Fruit fly (Drosophila melanogaster) whole organism, embryonic: ENCODE measurements around the gene CG5021.

ENCODE experiments used
- Atf3 ChIP-seq: fragments of 200-800 bp; sonication (Bioruptor generic); optimal IDR thresholded peaks from 3 replicates; lab custom pipeline; 2016; ENCODE audit warnings: missing biosample characterization, missing genetic modification characterization
- CG10209 ChIP-seq: fragments of 200-800 bp; sonication (Bioruptor generic); optimal IDR thresholded peaks from 3 replicates; lab custom pipeline; 2017; ENCODE audit warnings: missing biosample characterization, mild to moderate bottlenecking, missing genetic modification characterization, missing genetic modification reagents
- CG12236 ChIP-seq: fragments of 200-800 bp; sonication (Bioruptor generic); optimal IDR thresholded peaks from 2 replicates; lab custom pipeline; 2016; ENCODE audit warnings: missing biosample characterization, missing genetic modification characterization
- CG13287 ChIP-seq: fragments of 200-800 bp; sonication (Bioruptor generic); IDR thresholded peaks from 2 replicates; pipeline ENCODE4 v1.3.6; 2022; ENCODE audit warnings: missing biosample characterization, missing genetic modification characterization; ENCODE audit not compliant: partially characterized antibody
- CG17385 ChIP-seq: fragments of 200-800 bp; sonication (Bioruptor generic); optimal IDR thresholded peaks from 3 replicates; lab custom pipeline; 2018; ENCODE audit warnings: missing biosample characterization, mild to moderate bottlenecking, missing genetic modification characterization
- CG18011 ChIP-seq: fragments of 200-800 bp; sonication (Bioruptor generic); optimal IDR thresholded peaks from 2 replicates; lab custom pipeline; 2017; ENCODE audit warnings: missing biosample characterization, missing genetic modification characterization, mild to moderate bottlenecking, moderate library complexity, missing genotype
- CG2199 ChIP-seq: fragments of 200-800 bp; sonication (Bioruptor generic); IDR thresholded peaks from 3 replicates; pipeline ENCODE4 v1.3.6; 2022; ENCODE audit warnings: missing biosample characterization, missing genetic modification characterization
- CG34376 ChIP-seq: fragments of 200-800 bp; sonication (Bioruptor generic); optimal IDR thresholded peaks from 2 replicates; lab custom pipeline; 2018; ENCODE audit warnings: missing biosample characterization, mild to moderate bottlenecking, missing genetic modification characterization
- CG3726 ChIP-seq: fragments of 200-800 bp; sonication (Bioruptor generic); IDR thresholded peaks from 3 replicates; pipeline ENCODE4, ENCODE4 v1.3.6; 2022; ENCODE audit warnings: missing biosample characterization, missing genetic modification characterization
- CG4424 ChIP-seq: fragments of 200-800 bp; sonication (Bioruptor generic); optimal IDR thresholded peaks from 3 replicates; lab custom pipeline; 2016; ENCODE audit warnings: missing biosample characterization, missing genetic modification characterization
- CG4820 ChIP-seq: fragments of 200-800 bp; sonication (Bioruptor generic); optimal IDR thresholded peaks from 3 replicates; lab custom pipeline; 2016; ENCODE audit warnings: missing biosample characterization, missing genetic modification characterization
- CG4854 ChIP-seq: fragments of 200-800 bp; sonication (Bioruptor generic); optimal IDR thresholded peaks from 2 replicates; lab custom pipeline; 2016; ENCODE audit warnings: missing biosample characterization, missing genetic modification characterization, inconsistent platforms
- CG6683 ChIP-seq: fragments of 200-800 bp; sonication (Bioruptor generic); optimal IDR thresholded peaks from 2 replicates; lab custom pipeline; 2017; ENCODE audit warnings: missing biosample characterization, mild to moderate bottlenecking, missing genetic modification characterization, missing genetic modification reagents
- CG6689 ChIP-seq: fragments of 200-800 bp; sonication (Bioruptor generic); IDR thresholded peaks from 2 replicates; pipeline ENCODE4 v1.3.6; 2022; ENCODE audit warnings: missing biosample characterization, missing genetic modification characterization
- CG8944 ChIP-seq: fragments of 200-800 bp; sonication (Bioruptor generic); optimal IDR thresholded peaks from 3 replicates; lab custom pipeline; 2016; ENCODE audit warnings: missing biosample characterization, missing genetic modification characterization
- CG9727 ChIP-seq: fragments of 200-800 bp; sonication (Bioruptor generic); optimal IDR thresholded peaks from 3 replicates; lab custom pipeline; 2017; ENCODE audit warnings: missing biosample characterization, mild to moderate bottlenecking, missing genetic modification characterization
- CTCF ChIP-seq: fragments of 200-800 bp; sonication (Bioruptor generic); optimal IDR thresholded peaks from 2 replicates; lab custom pipeline; 2017; ENCODE audit warnings: missing biosample characterization, mild to moderate bottlenecking, missing genetic modification characterization, moderate library complexity
- Dbx ChIP-seq: fragments of 200-800 bp; sonication (Bioruptor generic); IDR thresholded peaks from 3 replicates; pipeline ENCODE4 v1.3.6; 2022; ENCODE audit warnings: missing biosample characterization, missing genetic modification characterization
- Dll ChIP-seq: fragments of 200-800 bp; sonication (Bioruptor generic); IDR thresholded peaks from 4 replicates; pipeline ENCODE4 v1.3.6; 2022; ENCODE audit warnings: missing biosample characterization, missing genetic modification characterization; ENCODE audit not compliant: partially characterized antibody
- E2f1 ChIP-seq: fragments of 200-800 bp; sonication (Bioruptor generic); IDR thresholded peaks from 2 replicates; pipeline ENCODE4 v1.3.6; 2022; ENCODE audit warnings: missing biosample characterization, missing genetic modification characterization
- E2f2 ChIP-seq: fragments of 200-800 bp; sonication (Bioruptor generic); IDR thresholded peaks from 2 replicates; pipeline ENCODE4 v1.3.6; 2022; ENCODE audit warnings: missing biosample characterization, missing genetic modification characterization
- Eip74EF ChIP-seq, 2 experiments: fragments of 200-800 bp in 1 of 2; fragments of >200 bp in 1 of 2; sonication (Bioruptor generic) in 1 of 2; optimal IDR thresholded peaks; 2 replicates each; lab custom pipeline; 2017 to 2019; ENCODE audit warnings: missing biosample characterization in 2 of 2, missing genetic modification characterization in 2 of 2, mild to moderate bottlenecking in 1 of 2, moderate library complexity in 1 of 2
- Ets65A ChIP-seq: fragments of 200-800 bp; sonication (Bioruptor generic); peaks from one replicate; lab custom pipeline; 2016; ENCODE audit warnings: missing biosample characterization, missing genetic modification characterization
- Ets97D ChIP-seq: fragments of 200-800 bp; sonication (Bioruptor generic); optimal IDR thresholded peaks from 3 replicates; lab custom pipeline; 2016; ENCODE audit warnings: missing biosample characterization, missing genetic modification characterization
- Fer3 ChIP-seq: fragments of 200-800 bp; sonication (Bioruptor generic); optimal IDR thresholded peaks from 2 replicates; lab custom pipeline; 2018; ENCODE audit warnings: missing biosample characterization, mild to moderate bottlenecking, missing genetic modification characterization, moderate library complexity
- Kr ChIP-seq: fragments of 200-800 bp; sonication (Bioruptor generic); optimal IDR thresholded peaks from 2 replicates; lab custom pipeline; 2017; ENCODE audit warnings: missing biosample characterization, mild to moderate bottlenecking, missing genetic modification characterization
- Pdp1 ChIP-seq, 2 experiments: fragments of 200-800 bp; sonication (Bioruptor generic); optimal IDR thresholded peaks; 3 replicates each; lab custom pipeline; 2016; ENCODE audit warnings: missing biosample characterization in 2 of 2, missing genetic modification characterization in 2 of 2, mild to moderate bottlenecking in 1 of 2, moderate library complexity in 1 of 2
- Poxn ChIP-seq: fragments of 200-800 bp; sonication (Bioruptor generic); IDR thresholded peaks from 2 replicates; pipeline ENCODE4 v1.3.6; 2022; ENCODE audit warnings: missing biosample characterization, missing genetic modification characterization
- Sry-β ChIP-seq: fragments of 200-800 bp; sonication (Bioruptor generic); optimal IDR thresholded peaks from 2 replicates; lab custom pipeline; 2018; ENCODE audit warnings: missing biosample characterization, mild to moderate bottlenecking, missing genetic modification characterization, moderate library complexity
- Tbp ChIP-seq: fragments of >200 bp; optimal IDR thresholded peaks from 2 replicates; lab custom pipeline; 2018; ENCODE audit warnings: missing biosample characterization, missing genetic modification characterization
- bcd ChIP-seq: fragments of 200-800 bp; sonication (Bioruptor generic); optimal IDR thresholded peaks from 2 replicates; lab custom pipeline; 2017; ENCODE audit warnings: missing biosample characterization, mild to moderate bottlenecking, missing genetic modification characterization
- chm ChIP-seq: fragments of 200-800 bp; sonication (Bioruptor generic); IDR thresholded peaks from 2 replicates; pipeline ENCODE4 v1.3.6; 2022; ENCODE audit warnings: missing biosample characterization, missing genetic modification characterization
- ci ChIP-seq: fragments of 200-800 bp; sonication (Bioruptor generic); IDR thresholded peaks from 3 replicates; pipeline ENCODE4 v1.3.6; 2022; ENCODE audit warnings: missing biosample characterization, missing genetic modification characterization
- dan ChIP-seq: fragments of 200-800 bp; sonication (Bioruptor generic); IDR thresholded peaks from 2 replicates; pipeline ENCODE4 v1.3.6; 2022; ENCODE audit warnings: missing biosample characterization, missing genetic modification characterization
- disco-r ChIP-seq: fragments of 200-800 bp; sonication (Bioruptor generic); optimal IDR thresholded peaks from 2 replicates; lab custom pipeline; 2016; ENCODE audit warnings: missing biosample characterization, missing genetic modification characterization
- dysf ChIP-seq: fragments of 200-800 bp; sonication (Bioruptor generic); IDR thresholded peaks from 3 replicates; pipeline ENCODE4 v1.3.6; 2022; ENCODE audit warnings: missing biosample characterization, missing genetic modification characterization
- esg ChIP-seq: fragments of 200-800 bp; sonication (Bioruptor generic); conservative IDR thresholded peaks from 2 replicates; pipeline ENCODE4 v1.3.6; 2022; ENCODE audit warnings: missing biosample characterization, missing genetic modification characterization
- gfzf ChIP-seq: fragments of 200-800 bp; sonication (Bioruptor generic); optimal IDR thresholded peaks from 2 replicates; lab custom pipeline; 2016; ENCODE audit warnings: missing biosample characterization, mild to moderate bottlenecking, missing genetic modification characterization, moderate library complexity
- mirr ChIP-seq: fragments of 200-800 bp; sonication (Bioruptor generic); optimal IDR thresholded peaks from 3 replicates; lab custom pipeline; 2018; ENCODE audit warnings: missing biosample characterization, mild to moderate bottlenecking, missing genetic modification characterization
- nerfin-1 ChIP-seq: fragments of 200-800 bp; sonication (Bioruptor generic); optimal IDR thresholded peaks from 3 replicates; lab custom pipeline; 2019; ENCODE audit warnings: missing biosample characterization, mild to moderate bottlenecking, missing genetic modification characterization, moderate library complexity
- otp ChIP-seq: fragments of 200-800 bp; sonication (Bioruptor generic); IDR thresholded peaks from 3 replicates; pipeline ENCODE4, ENCODE4 v1.3.6; 2022; ENCODE audit warnings: missing biosample characterization, missing genetic modification characterization
- peb ChIP-seq: fragments of 200-800 bp; sonication (Bioruptor generic); IDR thresholded peaks from 2 replicates; pipeline ENCODE4 v1.3.6; 2022; ENCODE audit warnings: missing biosample characterization, missing genetic modification characterization
- pzg ChIP-seq: fragments of 200-800 bp; sonication (Bioruptor generic); optimal IDR thresholded peaks from 3 replicates; lab custom pipeline; 2018; ENCODE audit warnings: missing biosample characterization, mild to moderate bottlenecking, missing genetic modification characterization, moderate library complexity
- slbo ChIP-seq: fragments of 200-800 bp; sonication (Bioruptor generic); IDR thresholded peaks from 2 replicates; pipeline ENCODE4 v1.3.6; 2022; ENCODE audit warnings: missing biosample characterization, missing genetic modification characterization
- slp2 ChIP-seq: fragments of 200-800 bp; sonication (Bioruptor generic); optimal IDR thresholded peaks from 2 replicates; lab custom pipeline; 2016; ENCODE audit warnings: missing biosample characterization, missing genetic modification characterization
- so ChIP-seq: fragments of 200-800 bp; sonication (Bioruptor generic); IDR thresholded peaks from 3 replicates; pipeline ENCODE4 v1.3.6; 2022; ENCODE audit warnings: missing biosample characterization, missing genetic modification characterization
- sr ChIP-seq: fragments of 200-800 bp; sonication (Bioruptor generic); IDR thresholded peaks from 3 replicates; pipeline ENCODE4 v1.3.6; 2022; ENCODE audit warnings: missing biosample characterization, missing genetic modification characterization
- stwl ChIP-seq: fragments of 200-800 bp; sonication (Bioruptor generic); optimal IDR thresholded peaks from 3 replicates; lab custom pipeline; 2018; ENCODE audit warnings: missing biosample characterization, mild to moderate bottlenecking, missing genetic modification characterization, moderate library complexity
- tna ChIP-seq: fragments of 200-800 bp; sonication (Bioruptor generic); IDR thresholded peaks from 2 replicates; pipeline ENCODE4 v1.3.6; 2022; ENCODE audit warnings: missing biosample characterization, missing genetic modification characterization; ENCODE audit not compliant: partially characterized antibody
- trem ChIP-seq: fragments of 200-800 bp; optimal IDR thresholded peaks from 3 replicates; lab custom pipeline; 2019; ENCODE audit warnings: missing biosample characterization, mild to moderate bottlenecking, missing genetic modification characterization, moderate library complexity
- ttk ChIP-seq: fragments of 200-800 bp; sonication (Bioruptor generic); IDR thresholded peaks from 2 replicates; pipeline ENCODE4 v2.1.2; 2022; ENCODE audit warnings: missing biosample characterization, missing genetic modification characterization
- unc-4 ChIP-seq: fragments of 200-800 bp; sonication (Bioruptor generic); IDR thresholded peaks from 2 replicates; pipeline ENCODE4 v1.3.6; 2022; ENCODE audit warnings: missing biosample characterization, missing genetic modification characterization; ENCODE audit not compliant: partially characterized antibody

The CG5021 gene

dm6 chr3L:8986582-8986981 lies 20.0 kb downstream of the CG5021 start, which contains the start of gene CG5068:
Gene CG5068, plus strand, starts transcription at chr3L:8986710.
- peak; percentile 69 for TF ChIP-seq Ets97D (GFP tag; lab: Kevin White, UChicago)
- TF ChIP-seq disco-r (GFP tag; lab: Kevin White, UChicago) = no peak
- no peak for TF ChIP-seq Sry-β (GFP tag; lab: Kevin White, UChicago)
- no peak for TF ChIP-seq Pdp1 (GFP tag; optimal IDR thresholded peaks at IDR 0.05; lab: Kevin White, UChicago)
- TF ChIP-seq CG34376 (GFP tag; lab: Kevin White, UChicago) = no peak
- TF ChIP-seq CG9727 (GFP tag; lab: Kevin White, UChicago) = no peak
- 0 out of 3 replicates have a peak, but pooled peaks have one; percentile 18 for TF ChIP-seq ci (GFP tag; lab: Robert Waterston, UW)
- no peak for TF ChIP-seq ttk (GFP tag; lab: Robert Waterston, UW)
- no peak for TF ChIP-seq CG6689 (GFP tag; lab: Robert Waterston, UW)
- TF ChIP-seq dan (GFP tag; lab: Robert Waterston, UW) = no peak
- 0 out of 3 replicates have a peak, but pooled peaks have one; percentile 20 for TF ChIP-seq CG2199 (GFP tag; lab: Robert Waterston, UW)
- TF ChIP-seq CG12236 (GFP tag; lab: Kevin White, UChicago) = no peak
- no peak for TF ChIP-seq Atf3 (GFP tag; lab: Kevin White, UChicago)
- no peak for TF ChIP-seq CG17385 (GFP tag; lab: Kevin White, UChicago)
- TF ChIP-seq sr (GFP tag; lab: Robert Waterston, UW) = no peak
- peak; percentile 21; the same call in 1 of the 2 replicates for TF ChIP-seq unc-4 (GFP tag; lab: Robert Waterston, UW)
- peak; percentile 25; the same call in 1 of the 2 replicates for TF ChIP-seq tna (GFP tag; lab: Robert Waterston, UW)
- peak; percentile 83 for TF ChIP-seq E2f2
- peak; percentile 13 for TF ChIP-seq CTCF (GFP tag; lab: Kevin White, UChicago)
- peak; percentile 55 for TF ChIP-seq trem (tag; lab: Kevin White, UChicago)
- TF ChIP-seq pzg (GFP tag; lab: Kevin White, UChicago) = peak; percentile 87
- no peak for TF ChIP-seq mirr (GFP tag; lab: Kevin White, UChicago)
- TF ChIP-seq dysf (GFP tag; lab: Robert Waterston, UW) = no peak
- 0 out of 4 replicates have a peak, but pooled peaks have one; percentile 17 for TF ChIP-seq Dll
- no peak for TF ChIP-seq slbo (GFP tag; lab: Robert Waterston, UW)
- TF ChIP-seq esg (GFP tag; lab: Robert Waterston, UW) = no peak
- TF ChIP-seq CG18011 (GFP tag; lab: Kevin White, UChicago) = no peak
- no peak for TF ChIP-seq slp2 (GFP tag; lab: Kevin White, UChicago)
- peak; percentile 79 for TF ChIP-seq stwl (tag; lab: Kevin White, UChicago)
- no peak for TF ChIP-seq CG10209 (GFP tag; lab: Kevin White, UChicago)
- no peak for TF ChIP-seq CG8944 (GFP tag; lab: Kevin White, UChicago)
- no peak for TF ChIP-seq chm (GFP tag; lab: Robert Waterston, UW)
- no peak for TF ChIP-seq Dbx (GFP tag; lab: Robert Waterston, UW)
- TF ChIP-seq CG3726 (GFP tag; lab: Robert Waterston, UW) = no peak
- no peak for TF ChIP-seq nerfin-1 (tag; lab: Kevin White, UChicago)
- TF ChIP-seq Kr = no peak
- peak; percentile 42; the same call in 1 of the 2 replicates for TF ChIP-seq CG13287 (GFP tag; lab: Robert Waterston, UW)
- TF ChIP-seq gfzf (GFP tag; lab: Kevin White, UChicago) = peak; percentile 64
- no peak for TF ChIP-seq peb (GFP tag; lab: Robert Waterston, UW)
- TF ChIP-seq CG6683 (GFP tag; lab: Kevin White, UChicago) = no peak
- TF ChIP-seq E2f1 (GFP tag; lab: Robert Waterston, UW) = no peak
- no peak for TF ChIP-seq Fer3 (tag; lab: Kevin White, UChicago)
- TF ChIP-seq Ets65A (GFP tag; lab: Kevin White, UChicago) = no peak
- TF ChIP-seq bcd = no peak
- TF ChIP-seq otp = no peak
- no peak for TF ChIP-seq CG4854 (GFP tag; lab: Kevin White, UChicago)
- TF ChIP-seq CG4424 (GFP tag; lab: Kevin White, UChicago) = no peak
- no peak for TF ChIP-seq Poxn (GFP tag; lab: Robert Waterston, UW)
- no peak for TF ChIP-seq Eip74EF (GFP tag; optimal IDR thresholded peaks at IDR 0.05; lab: Kevin White, UChicago)
- no peak for TF ChIP-seq CG4820
- no peak for TF ChIP-seq Tbp (GFP tag; lab: Kevin White, UChicago)
- no peak for TF ChIP-seq so (GFP tag; lab: Robert Waterston, UW)
